Worm (Caenorhabditis elegans) whole organism, L4 larva: Measurements from ENCODE around the gene sptl-2.

ENCODE experiments used
- cey-2 ChIP-seq: sonication (generic microtip); optimal IDR thresholded peaks from 3 replicates; lab custom pipeline; 2017; ENCODE audit warnings: missing genetic modification characterization, mild to moderate bottlenecking, missing compliant biosample characterization, antibody characterized with exemption, borderline replicate concordance; ENCODE audit not compliant: insufficient read depth
- mep-1 ChIP-seq: fragments of 150-350 bp; sonication (generic microtip); optimal IDR thresholded peaks from 3 replicates; lab custom pipeline; 2014; ENCODE audit warnings: missing biosample characterization, missing genetic modification characterization
- nhr-76 ChIP-seq: fragments of 150-350 bp; optimal IDR thresholded peaks from 2 replicates; lab custom pipeline; 2014; ENCODE audit warnings: missing biosample characterization, missing genetic modification characterization

DNA sequence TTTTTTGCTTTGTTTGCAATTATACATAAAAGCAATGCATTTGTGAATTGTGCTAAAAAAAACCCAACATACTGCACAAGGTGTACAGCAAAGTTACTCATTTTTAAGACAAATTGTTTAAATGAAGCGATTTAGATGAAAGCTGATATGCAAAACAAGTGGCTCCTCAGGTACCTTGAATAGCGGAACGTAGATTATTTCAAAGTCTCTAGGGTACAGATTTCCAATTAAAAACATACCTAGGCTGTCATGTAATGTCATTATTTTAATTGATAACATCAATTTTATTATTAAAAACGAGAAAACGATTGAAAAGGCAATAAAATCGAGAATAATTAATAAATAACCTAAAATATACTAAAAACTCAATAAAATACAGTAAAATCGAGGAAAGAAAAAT, 45.1 kb downstream of the sptl-2 start, which contains the start of gene str-139:
- TF ChIP-seq nhr-76 (no peak), cey-2 (tag; lab: Kevin White, UChicago) (no peak), mep-1 (no peak)
